Fruit fly (Drosophila melanogaster) whole organism, adult: ENCODE data around the gene Tpi.
A peak's percentile ranks its signal among the peaks of the same experiment; 100 is the strongest.

Experiments used
- CG11617 ChIP-seq: fragments of 200-800 bp; sonication (Bioruptor generic); optimal IDR thresholded peaks from 2 replicates; lab custom pipeline; 2017; ENCODE audit warnings: mild to moderate bottlenecking, missing biosample characterization, missing genetic modification reagents, missing genetic modification characterization
- CG12768 ChIP-seq: fragments of 200-800 bp; sonication (Bioruptor generic); optimal IDR thresholded peaks from 2 replicates; lab custom pipeline; 2017; ENCODE audit warnings: missing biosample characterization, missing genetic modification characterization, mild to moderate bottlenecking, moderate library complexity, missing genetic modification reagents
- CG14711 ChIP-seq: fragments of 200-800 bp; sonication (Bioruptor generic); optimal IDR thresholded peaks from 2 replicates; lab custom pipeline; 2018; ENCODE audit warnings: missing biosample characterization, mild to moderate bottlenecking, missing genetic modification characterization, moderate library complexity
- CG1620 ChIP-seq: fragments of 200-800 bp; sonication (Bioruptor generic); optimal IDR thresholded peaks from 2 replicates; lab custom pipeline; 2016; ENCODE audit warnings: missing biosample characterization, missing genetic modification characterization
- CG33017 ChIP-seq: fragments of 200-800 bp; sonication (Bioruptor generic); optimal IDR thresholded peaks from 2 replicates; lab custom pipeline; 2018; ENCODE audit warnings: missing biosample characterization, mild to moderate bottlenecking, missing genetic modification characterization, moderate library complexity
- CG5204 ChIP-seq: fragments of 200-800 bp; sonication (Bioruptor generic); optimal IDR thresholded peaks from 2 replicates; lab custom pipeline; 2016; ENCODE audit warnings: missing biosample characterization, missing genetic modification characterization
- CG7045 ChIP-seq: fragments of 200-800 bp; sonication (Bioruptor generic); optimal IDR thresholded peaks from 2 replicates; lab custom pipeline; 2017; ENCODE audit warnings: missing biosample characterization, mild to moderate bottlenecking, missing genetic modification characterization
- CG7101 ChIP-seq: fragments of 200-800 bp; sonication (Bioruptor generic); optimal IDR thresholded peaks from 2 replicates; lab custom pipeline; 2018; ENCODE audit warnings: missing biosample characterization, mild to moderate bottlenecking, missing genetic modification characterization, moderate library complexity
- Clk ChIP-seq: fragments of 200-800 bp; sonication (Bioruptor generic); optimal IDR thresholded peaks from 2 replicates; lab custom pipeline; 2017; ENCODE audit warnings: missing biosample characterization, missing genetic modification characterization
- Crg-1 ChIP-seq: fragments of 200-800 bp; sonication (Bioruptor generic); optimal IDR thresholded peaks from 2 replicates; lab custom pipeline; 2016; ENCODE audit warnings: missing biosample characterization, missing genetic modification characterization
- Hr96 ChIP-seq: fragments of 200-800 bp; sonication (Bioruptor generic); optimal IDR thresholded peaks from 2 replicates; lab custom pipeline; 2016; ENCODE audit warnings: missing biosample characterization, missing genetic modification characterization
- Mnt ChIP-seq: fragments of 200-800 bp; sonication (Bioruptor generic); optimal IDR thresholded peaks from 2 replicates; lab custom pipeline; 2016; ENCODE audit warnings: missing biosample characterization, mild to moderate bottlenecking, missing genetic modification characterization
- bab1 ChIP-seq: fragments of 200-800 bp; sonication (Bioruptor generic); optimal IDR thresholded peaks from 3 replicates; lab custom pipeline; 2019; ENCODE audit warnings: missing biosample characterization, mild to moderate bottlenecking, missing genetic modification characterization, moderate library complexity
- cic ChIP-seq: fragments of 200-800 bp; sonication (Bioruptor generic); optimal IDR thresholded peaks from 2 replicates; lab custom pipeline; 2017; ENCODE audit warnings: missing biosample characterization, mild to moderate bottlenecking, missing genetic modification characterization, moderate library complexity
- cnc ChIP-seq, 2 experiments: fragments of >200 bp; optimal IDR thresholded peaks; 2 replicates each; lab custom pipeline; 2017
- kay ChIP-seq: fragments of 200-800 bp; sonication (Bioruptor generic); peaks from one replicate; lab custom pipeline; 2016; ENCODE audit warnings: missing biosample characterization, missing genetic modification characterization, borderline replicate concordance
- ovo ChIP-seq: fragments of 200-800 bp; sonication (Bioruptor generic); optimal IDR thresholded peaks from 2 replicates; lab custom pipeline; 2016; ENCODE audit warnings: missing biosample characterization, missing genetic modification characterization
- pad ChIP-seq: fragments of 200-800 bp; sonication (Bioruptor generic); optimal IDR thresholded peaks from 3 replicates; lab custom pipeline; 2017; ENCODE audit warnings: missing biosample characterization, missing genetic modification characterization, mild to moderate bottlenecking, moderate library complexity, missing genetic modification reagents
- tj ChIP-seq: fragments of 200-800 bp; sonication (Bioruptor generic); optimal IDR thresholded peaks from 3 replicates; lab custom pipeline; 2017; ENCODE audit warnings: missing biosample characterization, mild to moderate bottlenecking, missing genetic modification characterization, moderate library complexity
- toe ChIP-seq: fragments of 200-800 bp; sonication (Bioruptor generic); optimal IDR thresholded peaks from 2 replicates; lab custom pipeline; 2016; ENCODE audit warnings: missing biosample characterization, missing genetic modification characterization

Tpi gene

DNA sequence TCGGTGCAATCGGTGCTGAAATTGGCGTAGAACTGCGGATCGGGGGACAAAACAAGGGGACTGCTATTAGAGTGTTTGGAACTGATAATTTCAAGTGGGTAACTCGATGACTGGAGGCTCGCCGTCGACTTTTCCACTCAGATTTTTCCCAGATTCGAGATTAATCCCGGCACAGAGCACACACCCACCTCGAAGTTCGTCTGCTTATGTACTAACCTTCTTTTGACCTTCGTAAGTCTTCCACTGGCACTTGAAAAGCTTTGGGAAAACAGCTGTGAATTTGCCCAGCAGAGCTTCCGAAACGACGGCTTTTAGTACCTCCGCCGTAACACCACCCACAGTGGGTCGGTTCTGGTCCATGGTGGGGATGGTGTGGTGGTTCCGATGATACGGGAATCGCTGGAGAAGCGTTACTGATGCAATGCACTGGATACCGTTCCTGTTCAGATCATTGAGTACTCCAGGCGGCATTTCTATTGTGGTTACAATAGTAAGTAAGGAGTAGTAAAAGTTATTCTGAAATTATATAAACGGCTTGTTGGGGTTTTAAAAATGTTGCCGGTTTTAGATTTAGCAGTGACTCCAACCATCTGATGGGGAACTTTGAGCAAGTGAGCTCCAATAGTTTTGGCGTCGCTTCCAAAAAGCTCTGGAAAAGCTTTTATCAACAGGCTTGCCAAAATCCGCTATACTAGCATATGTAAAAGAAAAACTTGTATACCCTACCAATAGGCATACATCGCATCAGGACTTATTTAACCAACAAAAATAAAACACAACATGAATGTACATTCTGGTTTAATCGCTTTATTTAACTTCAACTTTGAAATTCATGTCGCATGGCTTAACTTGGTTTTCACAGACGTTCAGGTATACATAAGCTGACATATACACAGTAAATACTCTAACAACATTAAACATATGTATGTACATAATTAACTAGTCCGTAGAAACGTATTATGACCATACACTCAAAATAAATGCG is at the start of gene Tpi:
Gene Tpi, minus strand, starts transcription at position 537 of the 985 bp plus-strand sequence.
- TF ChIP-seq CG11617 (peak; percentile 8), CG7045 (GFP tag; lab: Kevin White, UChicago) (no peak), tj (peak; percentile 24), CG1620 (GFP tag; lab: Kevin White, UChicago) (peak; percentile 12), pad (GFP tag; lab: Kevin White, UChicago) (peak; percentile 71), ovo (peak; percentile 50), kay (no peak), CG7101 (tag; lab: Kevin White, UChicago) (peak; percentile 33), CG14711 (tag; lab: Kevin White, UChicago) (peak; percentile 38), cic (GFP tag; lab: Kevin White, UChicago) (no peak), bab1 (GFP tag; lab: Kevin White, UChicago) (peak; percentile 57), Mnt (GFP tag; lab: Kevin White, UChicago) (no peak), CG33017 (peak; percentile 32), cnc (optimal IDR thresholded peaks at IDR 0.05; lab: Kevin White, UChicago) (no peak), Crg-1 (GFP tag; lab: Kevin White, UChicago) (no peak), CG12768 (GFP tag; lab: Kevin White, UChicago) (peak; percentile 41), CG5204 (no peak), Clk (GFP tag; lab: Kevin White, UChicago) (no peak), Hr96 (no peak), toe (no peak)

dm6 chr3R:30183872-30184271 is 49.5 kb upstream of the Tpi start:
- no peak for TF ChIP-seq CG12768 (GFP tag; lab: Kevin White, UChicago)
- no peak for TF ChIP-seq Mnt (GFP tag; lab: Kevin White, UChicago)
- no peak for TF ChIP-seq CG7101 (tag; lab: Kevin White, UChicago)
- TF ChIP-seq CG33017, result no peak
- TF ChIP-seq pad (GFP tag; lab: Kevin White, UChicago), result no peak
- no peak for TF ChIP-seq CG14711 (tag; lab: Kevin White, UChicago)
- no peak for TF ChIP-seq bab1 (GFP tag; lab: Kevin White, UChicago)
- TF ChIP-seq toe, result no peak
- no peak for TF ChIP-seq ovo

- no peak for TF ChIP-seq toe
Measured at dm6 chr3R:30179934-30180333, 45.5 kb upstream of the Tpi start, which contains the start of gene Bet5. Gene Bet5, plus strand, starts transcription at chr3R:30180232.

DNA sequence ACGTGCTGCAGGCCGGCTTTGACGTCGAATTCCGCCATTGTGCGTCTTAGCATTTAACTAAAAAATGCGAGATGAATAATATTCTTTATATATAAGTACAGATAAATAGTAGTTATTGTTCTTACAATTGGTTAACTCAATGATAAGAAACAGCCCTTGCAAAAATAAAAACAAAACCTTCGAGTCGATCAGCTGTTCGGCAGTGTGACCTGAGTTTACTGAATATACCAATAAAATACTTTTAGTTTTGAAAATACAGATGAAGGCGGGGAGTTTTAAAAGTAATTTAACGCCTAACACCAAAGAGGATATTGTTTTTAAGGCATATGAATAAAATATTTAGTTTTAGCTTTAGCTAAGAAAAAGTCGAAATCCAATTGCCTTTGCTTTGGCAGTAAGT is 43.1 kb upstream of the Tpi start, which contains the start of the genes CG1983 and CG15530:
Gene CG1983, minus strand, starts transcription at position 207 of the 400 bp plus-strand sequence.
Gene CG15530, plus strand, starts transcription at position 384 of the 400 bp plus-strand sequence.
- TF ChIP-seq Crg-1 (GFP tag; lab: Kevin White, UChicago), result no peak
- peak; percentile 82 for TF ChIP-seq kay

DNA sequence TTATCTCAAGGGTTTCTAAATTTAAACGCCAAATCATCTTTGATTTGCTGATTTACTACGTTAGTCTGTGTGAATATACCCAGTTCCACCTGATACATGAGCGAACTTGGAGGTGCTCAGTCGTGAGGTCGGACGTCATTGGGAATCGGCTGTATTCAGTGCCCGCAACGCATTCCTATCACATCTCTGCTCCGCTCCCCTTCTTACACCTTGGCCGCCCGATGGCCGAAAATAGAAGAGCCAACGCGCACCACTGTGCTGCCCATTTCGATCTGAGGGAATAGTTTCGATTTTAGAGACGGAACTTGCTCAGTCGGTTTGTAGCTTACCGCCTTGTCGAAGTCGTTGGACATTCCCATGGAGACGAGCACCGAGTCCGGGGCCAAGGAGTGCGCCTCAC is 41.9 kb upstream of the Tpi start:
- no peak for TF ChIP-seq CG5204
- no peak for TF ChIP-seq toe
- TF ChIP-seq Hr96, result no peak
- no peak for TF ChIP-seq CG7045 (GFP tag; lab: Kevin White, UChicago)
- TF ChIP-seq tj, result no peak
- no peak for TF ChIP-seq pad (GFP tag; lab: Kevin White, UChicago)
- TF ChIP-seq CG11617, result no peak
- TF ChIP-seq kay, result no peak

DNA sequence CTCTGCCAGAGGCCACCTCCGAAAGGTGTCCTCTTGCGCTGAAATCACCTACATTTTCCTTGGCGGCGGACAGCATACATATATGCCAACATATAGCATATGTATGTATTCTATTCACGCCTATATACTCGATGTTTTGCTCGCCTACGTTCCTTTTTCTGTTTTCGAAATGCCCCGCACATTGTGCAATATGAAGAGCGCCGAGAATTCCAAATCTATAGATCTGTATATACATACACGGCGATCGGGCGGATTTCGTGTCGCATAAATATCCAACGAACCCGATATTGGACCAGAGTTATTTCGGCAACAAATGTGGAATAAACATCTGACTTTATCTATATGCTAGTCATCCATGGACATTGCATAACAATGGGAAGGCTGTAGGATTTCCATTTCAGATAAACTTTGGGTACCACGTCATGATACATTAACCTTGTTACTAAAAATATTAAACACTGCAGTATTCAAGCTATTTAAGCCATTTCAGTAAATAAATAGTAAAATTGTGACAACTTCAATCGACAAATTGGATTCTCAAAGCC is 40.7 kb upstream of the Tpi start:
- no peak for TF ChIP-seq cic (GFP tag; lab: Kevin White, UChicago)

DNA sequence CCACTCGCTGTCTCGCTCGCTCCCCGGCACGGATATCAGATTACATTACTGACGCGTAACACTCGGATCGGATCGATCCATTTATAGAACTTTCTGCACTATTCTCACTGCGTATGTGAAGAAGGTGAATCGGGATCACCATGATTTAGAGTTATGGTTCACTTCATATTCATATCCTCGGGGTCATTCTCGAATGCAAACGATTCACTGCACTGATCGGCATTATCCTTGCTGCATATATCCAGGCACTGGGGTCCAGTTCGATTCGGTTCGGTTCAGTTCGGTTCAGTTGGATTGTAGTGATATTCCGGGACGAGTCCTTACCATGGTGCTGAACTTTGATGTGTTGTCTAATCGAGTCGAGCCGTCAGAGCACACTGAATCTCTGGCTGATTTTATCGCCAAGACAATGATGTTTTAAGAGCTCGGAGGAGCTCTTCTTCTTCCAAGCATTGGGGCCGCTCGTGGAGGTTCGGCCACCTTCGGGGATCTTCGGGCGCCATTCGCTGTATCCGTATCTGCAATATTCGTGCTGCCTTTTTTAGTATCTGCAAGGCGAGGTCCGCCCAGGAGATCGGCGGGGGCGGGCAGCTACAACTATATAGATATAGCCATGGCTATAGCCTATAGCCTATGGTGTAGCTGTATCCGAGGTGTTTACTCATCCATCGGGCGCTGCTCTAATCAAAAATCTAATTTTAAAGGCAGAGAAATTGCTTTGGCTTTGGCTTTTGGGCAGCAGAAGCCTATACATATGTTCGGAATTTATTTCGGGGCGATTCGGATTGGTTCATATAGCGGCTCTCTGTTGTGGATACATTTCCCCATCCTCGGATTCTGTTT is 40.0 kb upstream of the Tpi start, which contains the start of gene Mlc2:
Gene Mlc2, minus strand, starts transcription at position 392 of the 843 bp plus-strand sequence.
- no peak for TF ChIP-seq CG7045 (GFP tag; lab: Kevin White, UChicago)
- peak; percentile 42 for TF ChIP-seq pad (GFP tag; lab: Kevin White, UChicago)
- TF ChIP-seq CG12768 (GFP tag; lab: Kevin White, UChicago), result no peak
- TF ChIP-seq Mnt (GFP tag; lab: Kevin White, UChicago), result no peak
- TF ChIP-seq cic (GFP tag; lab: Kevin White, UChicago), result no peak
